Worm (Caenorhabditis elegans): ENCODE results near the gene C15B12.2.

DNA sequence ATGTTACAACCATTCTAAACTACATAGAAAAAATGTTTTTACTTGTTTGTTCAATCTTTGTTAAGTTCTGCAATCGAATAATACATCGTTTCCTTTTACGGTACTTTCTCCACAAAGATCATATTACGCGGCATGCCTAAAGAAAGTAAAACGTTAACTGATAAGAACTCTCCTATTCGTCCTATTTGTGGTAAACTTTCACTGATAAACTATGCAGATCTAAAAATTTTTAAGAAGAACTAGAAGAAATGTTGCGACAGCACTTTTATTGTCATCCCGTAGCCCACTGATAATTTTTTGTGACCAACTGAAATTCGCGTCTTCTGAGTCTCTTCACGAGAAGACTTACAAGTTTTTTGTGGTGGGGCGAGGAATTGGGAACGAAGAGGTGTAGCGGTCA is 36.1 kb upstream of the C15B12.2 start:
- TF ChIP-seq mdl-1 (tag; optimal IDR thresholded peaks at IDR 0.05) = no peak
- no peak for TF ChIP-seq fos-1 (tag; optimal IDR thresholded peaks at IDR 0.05)
- no peak for TF ChIP-seq aly-2 (tag; optimal IDR thresholded peaks at IDR 0.05)
- no peak for TF ChIP-seq nhr-11 (tag; optimal IDR thresholded peaks at IDR 0.05)
- no peak for TF ChIP-seq mml-1 (tag; optimal IDR thresholded peaks at IDR 0.05)
- no peak for TF ChIP-seq nhr-25 (tag; optimal IDR thresholded peaks at IDR 0.05)
- no peak for TF ChIP-seq nhr-43 (tag; optimal IDR thresholded peaks at IDR 0.05; ENCODE audit: poor library complexity, severe bottlenecking)
